Worm (Caenorhabditis elegans) whole organism, L2 larva: ENCODE results near the gene Y48E1B.3.

Experiments
- C34F6.9 ChIP-seq: fragments of 150-350 bp; optimal IDR thresholded peaks from 2 replicates; lab custom pipeline; 2014; ENCODE audit warnings: missing biosample characterization, missing genetic modification characterization
- F13H6.1 ChIP-seq: sonication (generic microtip); optimal IDR thresholded peaks from 2 replicates; lab custom pipeline; 2016; ENCODE audit warnings: missing genetic modification characterization, missing compliant biosample characterization
- R02D3.7 ChIP-seq: fragments of 150-350 bp; optimal IDR thresholded peaks from 2 replicates; lab custom pipeline; 2014; ENCODE audit warnings: missing biosample characterization, missing genetic modification characterization
- Y55F3AM.14 ChIP-seq: fragments of 200-800 bp; sonication (Bioruptor generic); optimal IDR thresholded peaks from 2 replicates; lab custom pipeline; 2018; ENCODE audit warnings: mild to moderate bottlenecking, missing genetic modification characterization, missing compliant biosample characterization
- ama-1 ChIP-seq: fragments of 150-350 bp; optimal IDR thresholded peaks from 2 replicates; lab custom pipeline; 2018; ENCODE audit warnings: inconsistent platforms
- ceh-16 ChIP-seq: fragments of 150-350 bp; optimal IDR thresholded peaks from 2 replicates; lab custom pipeline; 2014; ENCODE audit warnings: missing biosample characterization, missing genetic modification characterization
- ceh-82 ChIP-seq: fragments of 150-350 bp; optimal IDR thresholded peaks from 2 replicates; lab custom pipeline; 2014; ENCODE audit warnings: missing biosample characterization, missing genetic modification characterization
- crh-2 ChIP-seq: sonication (generic microtip); optimal IDR thresholded peaks from 2 replicates; lab custom pipeline; 2017; ENCODE audit warnings: missing biosample characterization, missing genetic modification characterization
- dmd-4 ChIP-seq: sonication (generic microtip); optimal IDR thresholded peaks from 2 replicates; lab custom pipeline; 2017; ENCODE audit warnings: missing biosample characterization, missing genetic modification characterization
- egl-27 ChIP-seq: sonication (generic microtip); optimal IDR thresholded peaks from 3 replicates; lab custom pipeline; 2017; ENCODE audit warnings: missing biosample characterization, missing genetic modification reagents, missing genetic modification characterization
- elt-1 ChIP-seq: fragments of 150-350 bp; optimal IDR thresholded peaks from 2 replicates; lab custom pipeline; 2014; ENCODE audit warnings: missing biosample characterization, missing genetic modification characterization
- elt-3 ChIP-seq: sonication (generic microtip); optimal IDR thresholded peaks from 2 replicates; lab custom pipeline; 2017; ENCODE audit warnings: missing biosample characterization, missing genetic modification characterization
- fos-1 ChIP-seq: fragments of 150-350 bp; optimal IDR thresholded peaks from 2 replicates; lab custom pipeline; 2014; ENCODE audit warnings: missing biosample characterization, missing genetic modification characterization
- lin-11 ChIP-seq: fragments of 150-350 bp; sonication (generic microtip); optimal IDR thresholded peaks from 2 replicates; lab custom pipeline; 2014; ENCODE audit warnings: missing biosample characterization, missing genetic modification characterization, inconsistent platforms, mixed read lengths
- lin-39 ChIP-seq: fragments of 150-350 bp; optimal IDR thresholded peaks from 2 replicates; lab custom pipeline; 2014; ENCODE audit warnings: missing biosample characterization, missing genetic modification reagents, missing genetic modification characterization
- lsy-2 ChIP-seq, 2 experiments: fragments of 150-350 bp in 1 of 2; sonication (generic microtip) in 1 of 2; optimal IDR thresholded peaks; 2 replicates each; lab custom pipeline; 2014 to 2017; ENCODE audit warnings: missing biosample characterization in 2 of 2, missing genetic modification characterization in 2 of 2
- mab-5 ChIP-seq: fragments of 150-350 bp; optimal IDR thresholded peaks from 2 replicates; lab custom pipeline; 2014; ENCODE audit warnings: missing biosample characterization, missing genetic modification characterization
- mdl-1 ChIP-seq, 2 experiments: fragments of 150-350 bp in 1 of 2; sonication (generic microtip) in 1 of 2; optimal IDR thresholded peaks; 2 replicates each; lab custom pipeline; 2017; ENCODE audit warnings: missing biosample characterization in 2 of 2, missing genetic modification characterization in 2 of 2
- nhr-11 ChIP-seq: fragments of 150-350 bp; optimal IDR thresholded peaks from 2 replicates; lab custom pipeline; 2014; ENCODE audit warnings: missing biosample characterization, missing genetic modification characterization
- nhr-12 ChIP-seq: fragments of 150-350 bp; optimal IDR thresholded peaks from 2 replicates; lab custom pipeline; 2014; ENCODE audit warnings: missing biosample characterization, missing genetic modification characterization
- nhr-21 ChIP-seq: fragments of 150-350 bp; optimal IDR thresholded peaks from 2 replicates; lab custom pipeline; 2014; ENCODE audit warnings: missing biosample characterization, missing genetic modification characterization
- nhr-23 ChIP-seq: fragments of 150-350 bp; optimal IDR thresholded peaks from 2 replicates; lab custom pipeline; 2014; ENCODE audit warnings: missing biosample characterization, missing genetic modification reagents, missing genetic modification characterization
- nhr-25 ChIP-seq: fragments of 150-350 bp; sonication (generic microtip); optimal IDR thresholded peaks from 3 replicates; lab custom pipeline; 2014; ENCODE audit warnings: missing biosample characterization, missing genetic modification characterization
- nhr-6 ChIP-seq: fragments of 150-350 bp; optimal IDR thresholded peaks from 2 replicates; lab custom pipeline; 2014; ENCODE audit warnings: missing biosample characterization, missing genetic modification characterization
- nhr-77 ChIP-seq: fragments of 150-350 bp; optimal IDR thresholded peaks from 2 replicates; lab custom pipeline; 2014; ENCODE audit warnings: missing biosample characterization, missing genetic modification characterization
- sem-4 ChIP-seq: fragments of 150-350 bp; optimal IDR thresholded peaks from 2 replicates; lab custom pipeline; 2014; ENCODE audit warnings: missing biosample characterization, missing genetic modification reagents, missing genetic modification characterization
- sma-3 ChIP-seq: sonication (generic microtip); optimal IDR thresholded peaks from 2 replicates; lab custom pipeline; 2016; ENCODE audit warnings: missing genetic modification reagents, missing genetic modification characterization, missing compliant biosample characterization
- sma-9 ChIP-seq, 2 experiments: fragments of 150-350 bp in 1 of 2; sonication (generic microtip) in 1 of 2; optimal IDR thresholded peaks; 2 replicates each; lab custom pipeline; 2014 to 2016; ENCODE audit warnings: missing genetic modification characterization in 2 of 2, mild to moderate bottlenecking in 1 of 2, missing biosample characterization in 1 of 2, missing compliant biosample characterization in 1 of 2, missing genetic modification reagents in 1 of 2, moderate library complexity in 1 of 2
- snpc-4 ChIP-seq: fragments of 150-350 bp; optimal IDR thresholded peaks from 2 replicates; lab custom pipeline; 2014; ENCODE audit warnings: missing biosample characterization, missing genetic modification characterization
- unc-39 ChIP-seq: fragments of 150-350 bp; optimal IDR thresholded peaks from 2 replicates; lab custom pipeline; 2014; ENCODE audit warnings: missing biosample characterization, missing genetic modification characterization
- unc-55 ChIP-seq: fragments of 150-350 bp; sonication (generic microtip); optimal IDR thresholded peaks from 3 replicates; lab custom pipeline; 2014; ENCODE audit warnings: missing biosample characterization, missing genetic modification reagents, missing genetic modification characterization
- unc-62 ChIP-seq: fragments of 150-350 bp; optimal IDR thresholded peaks from 2 replicates; lab custom pipeline; 2014; ENCODE audit warnings: missing biosample characterization, missing genetic modification reagents, missing genetic modification characterization
- ztf-1 ChIP-seq: fragments of 200-800 bp; sonication (Bioruptor generic); conservative IDR thresholded peaks from 2 replicates; pipeline ENCODE4 v1.3.6; 2022; ENCODE audit warnings: missing genetic modification characterization, missing compliant biosample characterization
- ztf-11 ChIP-seq: sonication (generic microtip); optimal IDR thresholded peaks from 2 replicates; lab custom pipeline; 2017; ENCODE audit warnings: missing biosample characterization, missing genetic modification characterization
- ztf-4 ChIP-seq: fragments of 150-350 bp; optimal IDR thresholded peaks from 2 replicates; lab custom pipeline; 2014; ENCODE audit warnings: missing biosample characterization, missing genetic modification characterization

Y48E1B.3 gene

DNA sequence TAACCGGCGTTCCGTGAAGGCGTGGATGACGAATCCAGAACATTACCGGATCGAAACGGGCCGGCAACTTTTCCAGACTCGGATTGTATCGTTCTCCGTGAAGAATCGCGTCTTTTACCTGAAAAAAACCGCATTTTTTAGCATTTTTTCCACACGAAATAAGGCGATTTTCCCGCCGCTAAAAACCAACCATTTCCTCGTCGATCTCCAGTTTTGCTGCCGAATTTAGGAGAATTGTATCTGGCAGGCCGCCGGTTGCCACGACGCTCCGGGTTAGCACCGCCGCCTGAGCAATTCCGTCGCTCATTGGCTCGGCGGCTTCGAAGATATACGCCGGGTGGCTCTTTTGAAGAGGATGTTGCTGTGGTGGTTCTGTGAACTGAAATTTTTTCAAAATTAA is 6.6 kb upstream of the Y48E1B.3 start:
- TF ChIP-seq nhr-11 (tag; lab: Kevin White, UChicago) (no peak), lin-39 (no peak), elt-1 (tag; lab: Kevin White, UChicago) (no peak), nhr-23 (tag; lab: Kevin White, UChicago) (no peak), lsy-2 (tag; optimal IDR thresholded peaks at IDR 0.05; lab: Kevin White, UChicago) (no peak), ceh-82 (tag; lab: Kevin White, UChicago) (no peak), dmd-4 (tag; lab: Kevin White, UChicago) (no peak), ztf-11 (tag; lab: Kevin White, UChicago) (no peak), nhr-25 (tag; lab: Kevin White, UChicago) (no peak), ama-1 (lab: Kevin White, UChicago) (no peak), nhr-6 (tag; lab: Kevin White, UChicago) (no peak), ceh-16 (tag; lab: Kevin White, UChicago) (no peak), lin-11 (no peak), sem-4 (tag; lab: Kevin White, UChicago) (no peak), ztf-1 (no peak), unc-55 (no peak), sma-3 (no peak)

DNA sequence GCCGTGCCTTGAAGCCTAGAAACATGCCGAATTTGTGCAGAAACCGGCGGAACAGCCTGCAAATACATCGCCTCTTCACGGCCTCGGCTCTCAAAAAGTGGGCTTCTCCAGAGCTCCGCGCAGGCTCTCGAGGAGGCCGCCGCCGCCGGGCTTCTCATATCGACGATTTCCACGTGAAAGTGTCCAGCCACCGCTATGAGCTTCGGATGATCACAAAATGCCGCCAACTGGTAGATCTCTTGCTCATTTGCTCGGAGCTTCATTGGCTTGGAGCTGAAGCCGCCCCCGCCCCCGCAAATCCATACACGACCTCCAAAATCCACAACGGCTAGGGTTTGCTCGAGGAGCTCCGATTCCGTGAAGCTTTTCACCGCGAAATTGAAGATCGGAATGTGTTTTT is 7.2 kb downstream of the Y48E1B.3 start:
- TF ChIP-seq nhr-77 (tag; lab: Kevin White, UChicago) = no peak
- no peak for TF ChIP-seq R02D3.7 (tag; lab: Kevin White, UChicago)
- TF ChIP-seq ztf-4 = no peak
- TF ChIP-seq nhr-23 (tag; lab: Kevin White, UChicago) = no peak
- no peak for TF ChIP-seq fos-1 (tag; lab: Kevin White, UChicago)
- TF ChIP-seq sma-9 (GFP tag; optimal IDR thresholded peaks at IDR 0.05; lab: Kevin White, UChicago) = no peak
- TF ChIP-seq sma-9 (tag; optimal IDR thresholded peaks at IDR 0.05; lab: Kevin White, UChicago) = no peak
- no peak for TF ChIP-seq nhr-11 (tag; lab: Kevin White, UChicago)

DNA sequence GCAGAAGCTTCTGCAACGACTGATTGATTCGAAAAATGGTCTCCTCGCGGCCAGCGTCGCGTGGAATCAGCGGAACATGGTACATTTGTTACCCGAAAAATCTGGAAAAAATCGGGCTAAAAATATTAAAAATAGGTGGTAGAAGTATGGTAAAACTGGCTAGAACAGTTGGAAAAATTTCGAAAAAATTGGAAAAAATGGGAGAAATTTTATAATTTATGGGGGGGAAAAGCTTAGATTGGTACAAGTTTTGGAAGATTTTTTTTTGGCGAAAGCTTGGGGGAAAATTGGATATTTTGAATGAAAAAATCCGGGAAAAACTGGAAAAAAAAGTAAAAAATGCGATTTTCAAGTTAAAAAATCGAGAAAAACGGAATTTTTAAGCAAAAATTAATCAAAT is 20.2 kb downstream of the Y48E1B.3 start, which contains the start of gene ddl-2:
Gene ddl-2 (minus strand): TSS at position 101 of the 400 bp plus-strand sequence.
- TF ChIP-seq sma-3 (no peak), F13H6.1 (tag; lab: Kevin White, UChicago) (no peak), nhr-21 (tag; lab: Kevin White, UChicago) (no peak), unc-62 (no peak), lin-11 (no peak), C34F6.9 (tag; lab: Kevin White, UChicago) (no peak), dmd-4 (tag; lab: Kevin White, UChicago) (no peak), Y55F3AM.14 (GFP tag; lab: Kevin White, UChicago) (no peak), ztf-11 (tag; lab: Kevin White, UChicago) (no peak), nhr-12 (no peak)

DNA sequence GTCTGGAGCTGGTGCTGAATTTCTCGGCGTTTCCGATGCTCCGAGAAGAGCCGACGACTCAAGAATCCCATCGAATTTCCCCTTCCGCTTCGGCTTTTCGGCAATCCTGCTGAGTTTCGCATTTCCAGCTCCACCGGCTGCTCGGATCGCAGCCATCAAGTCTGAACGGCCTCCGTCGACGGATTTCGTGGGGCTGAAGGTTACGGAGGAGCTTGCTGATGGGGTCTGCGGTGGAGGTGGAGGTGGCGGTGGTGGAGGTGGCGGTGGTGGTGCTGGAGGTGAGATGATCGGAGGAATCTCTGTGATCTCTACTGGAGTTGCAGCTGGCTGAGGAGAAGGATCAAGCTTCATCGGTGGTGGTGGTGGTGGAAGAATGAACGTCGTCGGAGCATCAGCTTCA is 24.8 kb downstream of the Y48E1B.3 start:
- TF ChIP-seq mdl-1 (tag; optimal IDR thresholded peaks at IDR 0.05; lab: Kevin White, UChicago) (no peak), nhr-11 (tag; lab: Kevin White, UChicago) (no peak), mab-5 (tag; lab: Kevin White, UChicago) (no peak), sma-3 (no peak), lin-39 (no peak), unc-39 (no peak), nhr-77 (tag; lab: Kevin White, UChicago) (no peak)

DNA sequence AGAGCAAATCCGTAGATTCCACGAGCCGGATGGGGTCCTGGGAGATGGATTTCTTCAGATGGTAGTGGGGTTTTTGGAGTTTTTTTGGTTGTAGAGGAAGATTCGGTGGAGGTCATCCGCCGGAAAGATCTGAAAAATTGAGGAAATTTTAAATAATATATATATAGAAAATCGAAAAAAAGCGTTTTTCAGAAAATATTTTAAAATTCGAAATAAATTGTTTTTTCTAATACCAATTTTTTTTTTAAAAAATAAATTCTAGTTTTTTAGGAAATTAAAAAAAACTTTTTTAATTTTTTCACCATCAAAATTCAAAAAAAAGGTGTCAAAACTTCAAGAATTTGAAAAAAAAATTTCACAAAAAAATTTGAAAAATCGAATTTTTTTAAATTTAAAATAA is 26.8 kb downstream of the Y48E1B.3 start, which contains the start of the genes noa-1 and Y48E1B.17:
Gene noa-1 (minus strand): TSS at position 101 of the 400 bp plus-strand sequence.
Gene Y48E1B.17 (minus strand): TSS at position 129 of the 400 bp plus-strand sequence.
- TF ChIP-seq unc-62 = no peak
- no peak for TF ChIP-seq mdl-1 (tag; optimal IDR thresholded peaks at IDR 0.05; lab: Kevin White, UChicago)
- TF ChIP-seq crh-2 (tag; lab: Kevin White, UChicago) = no peak
- TF ChIP-seq sem-4 (tag; lab: Kevin White, UChicago) = no peak
- TF ChIP-seq nhr-12 = no peak
- no peak for TF ChIP-seq egl-27 (tag; lab: Kevin White, UChicago)
- no peak for TF ChIP-seq unc-39
- no peak for TF ChIP-seq elt-3 (tag; lab: Kevin White, UChicago)
- no peak for TF ChIP-seq mab-5 (tag; lab: Kevin White, UChicago)
- no peak for TF ChIP-seq snpc-4
